Fruit fly (Drosophila melanogaster) whole organism, pupa: ENCODE results near the gene CG17778.

ENCODE experiments used
- CG10348 ChIP-seq: fragments of 200-800 bp; sonication (Bioruptor generic); IDR thresholded peaks from 2 replicates; pipeline ENCODE4 v1.3.6; 2022; ENCODE audit warnings: missing biosample characterization, missing genetic modification characterization
- CG12605 ChIP-seq: fragments of 200-800 bp; sonication (Bioruptor generic); IDR thresholded peaks from 2 replicates; pipeline ENCODE4 v1.3.6; 2022; ENCODE audit warnings: missing biosample characterization, missing genetic modification characterization
- CG13204 ChIP-seq: fragments of 200-800 bp; sonication (Bioruptor generic); optimal IDR thresholded peaks from 2 replicates; lab custom pipeline; 2018; ENCODE audit warnings: missing biosample characterization, mild to moderate bottlenecking, missing genetic modification characterization, moderate library complexity
- CG14655 ChIP-seq: fragments of 200-800 bp; sonication (Bioruptor generic); optimal IDR thresholded peaks from 3 replicates; lab custom pipeline; 2017; ENCODE audit warnings: mild to moderate bottlenecking, missing biosample characterization, missing genetic modification reagents, missing genetic modification characterization
- CG15710 ChIP-seq: fragments of 200-800 bp; sonication (Bioruptor generic); optimal IDR thresholded peaks from 2 replicates; lab custom pipeline; 2018; ENCODE audit warnings: missing biosample characterization, mild to moderate bottlenecking, missing genetic modification characterization, moderate library complexity
- CG17806 ChIP-seq: fragments of 200-800 bp; sonication (Bioruptor generic); optimal IDR thresholded peaks from 2 replicates; lab custom pipeline; 2018; ENCODE audit warnings: missing biosample characterization, mild to moderate bottlenecking, missing genetic modification characterization, moderate library complexity
- CG32121 ChIP-seq: fragments of 200-800 bp; sonication (Bioruptor generic); IDR thresholded peaks from 2 replicates; pipeline ENCODE4 v1.3.6; 2022; ENCODE audit warnings: missing biosample characterization, missing genetic modification characterization
- CG34367 ChIP-seq: fragments of 200-800 bp; sonication (Bioruptor generic); optimal IDR thresholded peaks from 2 replicates; lab custom pipeline; 2018; ENCODE audit warnings: missing biosample characterization, mild to moderate bottlenecking, missing genetic modification characterization
- CG4496 ChIP-seq: fragments of 200-800 bp; sonication (Bioruptor generic); IDR thresholded peaks from 3 replicates; pipeline ENCODE4 v1.3.6; 2022; ENCODE audit warnings: missing biosample characterization, missing genetic modification characterization
- CG8159 ChIP-seq: fragments of 200-800 bp; sonication (Bioruptor generic); optimal IDR thresholded peaks from 3 replicates; lab custom pipeline; 2018; ENCODE audit warnings: missing biosample characterization, mild to moderate bottlenecking, missing genetic modification characterization, moderate library complexity
- CG8301 ChIP-seq: fragments of 200-800 bp; sonication (Bioruptor generic); optimal IDR thresholded peaks from 2 replicates; lab custom pipeline; 2018; ENCODE audit warnings: missing biosample characterization, mild to moderate bottlenecking, missing genetic modification characterization
- CG9948 ChIP-seq: fragments of 200-800 bp; sonication (Bioruptor generic); optimal IDR thresholded peaks from 2 replicates; lab custom pipeline; 2018; ENCODE audit warnings: missing biosample characterization, mild to moderate bottlenecking, missing genetic modification characterization, moderate library complexity
- D1 ChIP-seq: fragments of 200-800 bp; sonication (Bioruptor generic); optimal IDR thresholded peaks from 2 replicates; lab custom pipeline; 2018; ENCODE audit warnings: missing biosample characterization, mild to moderate bottlenecking, missing genetic modification characterization, moderate library complexity
- EcR ChIP-seq: fragments of 200-800 bp; sonication (Bioruptor generic); optimal IDR thresholded peaks from 3 replicates; lab custom pipeline; 2019; ENCODE audit warnings: missing biosample characterization, missing genetic modification characterization, mild to moderate bottlenecking, moderate library complexity, missing genetic modification reagents
- Ets98B ChIP-seq: fragments of 200-800 bp; sonication (Bioruptor generic); IDR thresholded peaks from 2 replicates; pipeline ENCODE4 v1.3.6; 2022; ENCODE audit warnings: missing biosample characterization, missing genetic modification characterization
- Pif1A ChIP-seq: fragments of 200-800 bp; sonication (Bioruptor generic); optimal IDR thresholded peaks from 3 replicates; lab custom pipeline; 2016; ENCODE audit warnings: missing biosample characterization, missing genetic modification characterization
- Pif1B ChIP-seq: fragments of 200-800 bp; sonication (Bioruptor generic); optimal IDR thresholded peaks from 3 replicates; lab custom pipeline; 2016; ENCODE audit warnings: missing biosample characterization, missing genetic modification characterization
- Snoo ChIP-seq: fragments of 200-800 bp; sonication (Bioruptor generic); optimal IDR thresholded peaks from 3 replicates; lab custom pipeline; 2017; ENCODE audit warnings: missing biosample characterization, mild to moderate bottlenecking, missing genetic modification characterization, inconsistent platforms
- fd96Ca ChIP-seq: fragments of 200-800 bp; sonication (Bioruptor generic); IDR thresholded peaks from 3 replicates; pipeline ENCODE4 v1.3.6; 2022; ENCODE audit warnings: missing biosample characterization, missing genetic modification characterization
- gl ChIP-seq: fragments of 200-800 bp; sonication (Bioruptor generic); optimal IDR thresholded peaks from 2 replicates; lab custom pipeline; 2018; ENCODE audit warnings: missing biosample characterization, mild to moderate bottlenecking, missing genetic modification characterization
- rn ChIP-seq: fragments of 200-800 bp; sonication (Bioruptor generic); IDR thresholded peaks from 2 replicates; pipeline ENCODE4 v1.3.6; 2022; ENCODE audit warnings: missing biosample characterization, missing genetic modification characterization

Gene CG17778

DNA sequence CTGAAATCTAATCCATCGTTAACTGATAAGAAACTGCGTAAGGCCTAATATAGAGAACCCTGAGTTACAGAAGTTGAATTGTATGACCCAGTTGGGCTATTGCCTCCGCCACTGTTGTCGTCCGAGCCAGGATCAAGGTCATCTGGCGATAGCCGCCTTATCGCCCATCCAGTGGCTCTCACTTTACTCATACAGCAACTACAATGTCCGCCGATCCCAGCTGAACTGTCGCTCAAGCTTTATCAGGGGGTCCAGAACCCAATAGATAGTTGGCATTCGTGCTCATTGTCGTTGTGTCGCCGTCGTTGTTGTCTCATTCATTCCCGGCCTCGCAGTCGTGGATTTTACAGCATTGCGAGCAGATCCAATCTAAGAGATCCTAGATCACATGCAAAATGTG is 14.7 kb downstream of the CG17778 start, which contains the start of gene arg:
Gene arg (plus strand): TSS at position 319 of the 400 bp plus-strand sequence.
- TF ChIP-seq Ets98B (GFP tag; lab: Robert Waterston, UW) (no peak), EcR (GFP tag; lab: Kevin White, UChicago) (peak; percentile 65)

DNA sequence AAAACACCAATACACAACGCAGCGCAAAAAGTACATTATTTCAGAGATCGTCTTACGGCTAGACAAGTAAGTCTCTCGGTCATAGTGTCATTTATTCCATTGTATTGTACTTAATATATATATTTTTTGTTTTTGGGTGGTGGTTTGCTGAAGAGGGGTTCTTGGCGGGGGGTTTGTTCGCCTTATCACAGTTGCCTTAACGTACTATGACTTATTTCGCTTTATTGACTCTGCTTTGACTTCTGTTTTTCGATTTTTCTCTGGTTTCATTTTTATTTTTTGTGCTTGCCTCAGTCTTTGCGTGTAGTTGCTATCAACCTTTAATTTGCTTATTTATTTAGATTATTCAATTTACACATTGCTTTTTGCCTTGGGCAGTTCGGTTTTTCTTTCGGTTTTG is 16.1 kb downstream of the CG17778 start:
- no peak for TF ChIP-seq CG15710
- TF ChIP-seq, all 21 proteins: peak for 0

- TF ChIP-seq Ets98B (GFP tag; lab: Robert Waterston, UW) (no peak), Pif1A (GFP tag; lab: Kevin White, UChicago) (no peak), CG34367 (no peak), gl (tag; lab: Kevin White, UChicago) (no peak), CG10348 (GFP tag; lab: Robert Waterston, UW) (no peak), fd96Ca (no peak), EcR (GFP tag; lab: Kevin White, UChicago) (no peak), CG17806 (tag; lab: Kevin White, UChicago) (no peak), CG32121 (GFP tag; lab: Robert Waterston, UW) (no peak), CG12605 (no peak), CG14655 (GFP tag; lab: Kevin White, UChicago) (no peak), CG8159 (tag; lab: Kevin White, UChicago) (no peak), Pif1B (GFP tag; lab: Kevin White, UChicago) (no peak), CG8301 (tag; lab: Kevin White, UChicago) (no peak), D1 (tag; lab: Kevin White, UChicago) (no peak), rn (GFP tag; lab: Robert Waterston, UW) (no peak), CG15710 (no peak), CG13204 (no peak), CG9948 (tag; lab: Kevin White, UChicago) (no peak), CG4496 (GFP tag; lab: Robert Waterston, UW) (no peak)
Measured at dm6 chrX:512527-512926, 18.1 kb downstream of the CG17778 start.

- TF ChIP-seq Ets98B (GFP tag; lab: Robert Waterston, UW) (no peak), CG32121 (GFP tag; lab: Robert Waterston, UW) (no peak), CG10348 (GFP tag; lab: Robert Waterston, UW) (no peak), CG14655 (GFP tag; lab: Kevin White, UChicago) (no peak), CG4496 (GFP tag; lab: Robert Waterston, UW) (no peak), gl (tag; lab: Kevin White, UChicago) (no peak), rn (GFP tag; lab: Robert Waterston, UW) (no peak), Snoo (tag; lab: Kevin White, UChicago) (no peak), EcR (GFP tag; lab: Kevin White, UChicago) (no peak), CG8301 (tag; lab: Kevin White, UChicago) (no peak), fd96Ca (no peak), Pif1B (GFP tag; lab: Kevin White, UChicago) (no peak), CG12605 (no peak), CG13204 (no peak), CG8159 (tag; lab: Kevin White, UChicago) (no peak), CG9948 (tag; lab: Kevin White, UChicago) (no peak), Pif1A (GFP tag; lab: Kevin White, UChicago) (no peak), CG17806 (tag; lab: Kevin White, UChicago) (no peak), CG15710 (no peak), D1 (tag; lab: Kevin White, UChicago) (no peak)
- TF ChIP-seq, all 21 proteins: peak for 0
Measured at dm6 chrX:515676-516075, 21.3 kb downstream of the CG17778 start.

dm6 chrX:518858-519257 is 24.4 kb downstream of the CG17778 start:
- TF ChIP-seq CG8159 (tag; lab: Kevin White, UChicago): no peak
- no peak for TF ChIP-seq CG10348 (GFP tag; lab: Robert Waterston, UW)
- TF ChIP-seq Pif1B (GFP tag; lab: Kevin White, UChicago): no peak
- TF ChIP-seq CG9948 (tag; lab: Kevin White, UChicago): no peak
- no peak for TF ChIP-seq CG32121 (GFP tag; lab: Robert Waterston, UW)
- TF ChIP-seq CG34367: no peak
- TF ChIP-seq Snoo (tag; lab: Kevin White, UChicago): no peak
- TF ChIP-seq CG13204: no peak
- no peak for TF ChIP-seq CG8301 (tag; lab: Kevin White, UChicago)
- no peak for TF ChIP-seq gl (tag; lab: Kevin White, UChicago)
- TF ChIP-seq CG15710: no peak
- no peak for TF ChIP-seq rn (GFP tag; lab: Robert Waterston, UW)
- TF ChIP-seq EcR (GFP tag; lab: Kevin White, UChicago): no peak

DNA sequence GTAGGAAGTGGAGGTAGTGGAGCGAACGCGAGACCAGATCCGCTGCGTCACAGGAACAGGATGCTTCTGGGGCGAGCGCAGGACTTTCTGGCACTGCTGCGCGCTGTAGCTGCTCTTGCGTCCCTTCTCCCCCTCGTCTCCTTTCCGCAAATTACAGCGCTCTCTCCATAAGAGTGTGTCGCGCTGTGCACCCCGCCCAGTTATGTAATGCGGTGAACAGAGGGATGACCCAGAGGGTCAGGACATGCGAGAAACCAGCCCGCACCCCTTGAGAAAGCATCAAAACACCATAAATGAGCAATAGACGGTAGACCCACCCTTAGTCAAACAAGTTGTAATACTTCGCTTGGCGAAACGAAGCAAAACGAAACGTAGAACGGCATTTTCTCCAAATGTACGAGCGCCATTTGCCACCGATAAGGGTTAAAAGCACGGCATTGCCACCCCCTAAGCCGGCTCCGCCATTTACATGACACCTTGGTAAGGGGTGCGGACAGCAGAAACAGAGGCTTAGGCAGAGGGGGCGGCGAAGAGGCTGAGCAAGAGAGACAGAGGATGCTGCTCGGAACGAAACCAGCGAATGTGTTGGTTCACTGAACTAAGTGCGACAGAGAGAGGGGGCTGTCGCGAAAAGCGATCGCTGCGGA is 25.9 kb downstream of the CG17778 start:
- no peak for TF ChIP-seq fd96Ca
- TF ChIP-seq EcR (GFP tag; lab: Kevin White, UChicago): peak; percentile 33

DNA sequence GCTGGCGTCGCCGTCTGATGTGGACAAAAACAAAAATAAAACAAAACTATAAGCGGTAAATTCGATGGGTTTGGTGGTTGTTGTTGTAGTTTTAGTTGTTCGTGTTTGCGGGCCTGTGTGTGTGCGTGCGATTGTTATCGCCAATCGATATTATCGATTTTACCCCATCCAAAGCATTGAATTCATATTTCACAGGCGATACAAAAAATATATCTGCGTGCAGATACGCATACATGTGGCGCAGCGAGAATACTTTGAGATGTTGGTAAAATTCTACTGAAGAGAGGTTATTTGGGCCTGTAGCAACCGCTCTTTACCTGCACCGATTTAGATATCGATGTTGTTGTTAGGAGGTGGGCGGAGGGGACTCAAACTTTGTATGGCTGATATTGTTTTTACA is 27.3 kb downstream of the CG17778 start:
- TF ChIP-seq CG8159 (tag; lab: Kevin White, UChicago): no peak
- TF ChIP-seq CG9948 (tag; lab: Kevin White, UChicago): no peak
- TF ChIP-seq CG17806 (tag; lab: Kevin White, UChicago): no peak
- TF ChIP-seq Pif1B (GFP tag; lab: Kevin White, UChicago): no peak
- no peak for TF ChIP-seq Ets98B (GFP tag; lab: Robert Waterston, UW)
- TF ChIP-seq, all 21 proteins: peak for 0
